Fruit fly (Drosophila melanogaster): Measurements from ENCODE around the gene Best1.

The Best1 gene

DNA sequence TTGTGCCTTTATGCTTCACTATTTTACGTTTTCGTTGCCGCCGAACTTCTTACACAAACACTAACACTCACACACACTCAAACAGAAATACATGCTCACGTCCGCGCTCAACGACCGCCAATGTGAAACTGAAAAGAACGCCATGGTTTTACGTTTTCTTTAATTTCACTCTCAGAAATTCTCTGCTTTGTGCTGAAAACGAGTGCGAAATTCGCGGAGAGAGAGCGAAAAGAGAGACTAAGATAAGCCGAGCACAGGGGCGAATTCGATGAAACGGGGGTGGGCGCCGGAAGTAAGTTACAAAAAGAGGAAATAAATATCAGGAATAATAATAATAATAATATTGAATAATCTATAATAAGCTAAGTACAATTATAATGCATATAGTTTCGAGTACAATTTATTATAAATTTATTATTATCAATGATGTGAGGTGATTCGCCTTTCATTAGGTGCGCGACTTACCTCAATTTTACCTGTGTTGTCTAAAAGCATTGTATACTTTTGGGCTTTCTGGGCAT, at the start of gene Best1:
Best1 (minus strand) TSS at position 132 of the 521 bp plus-strand sequence.
- TF ChIP-seq Hr38 (GFP tag; optimal IDR thresholded peaks at IDR 0.05) = no peak
- peak; percentile 82 for TF ChIP-seq spab (GFP tag; optimal IDR thresholded peaks at IDR 0.05)
- peak; percentile 89 for TF ChIP-seq lz (GFP tag; optimal IDR thresholded peaks at IDR 0.05)
- TF ChIP-seq CG10669 (GFP tag; optimal IDR thresholded peaks at IDR 0.05) = peak; percentile 89
- TF ChIP-seq salr (GFP tag; optimal IDR thresholded peaks at IDR 0.05) = peak; percentile 65 to 77
- peak; percentile 70 for TF ChIP-seq Ets21C (GFP tag; optimal IDR thresholded peaks at IDR 0.05)
- peak; percentile 82 for TF ChIP-seq CG31627 (GFP tag; optimal IDR thresholded peaks at IDR 0.05)
- peak; percentile 84 for TF ChIP-seq CG6808 (GFP tag; optimal IDR thresholded peaks at IDR 0.05)
- TF ChIP-seq Gug (GFP tag; IDR thresholded peaks at IDR 0.05) = peak; percentile 89
- peak; percentile 93 for TF ChIP-seq CG16779 (tag; optimal IDR thresholded peaks at IDR 0.05)
- TF ChIP-seq eg (GFP tag; IDR thresholded peaks at IDR 0.05) = peak; percentile 95
- TF ChIP-seq topi (GFP tag; optimal IDR thresholded peaks at IDR 0.05) = peak; percentile 86
- TF ChIP-seq fd85E (GFP tag; optimal IDR thresholded peaks at IDR 0.05) = peak; percentile 71
- peak; percentile 85 for TF ChIP-seq Ets96B (tag; optimal IDR thresholded peaks at IDR 0.05)
- TF ChIP-seq CG11294 (GFP tag; IDR thresholded peaks at IDR 0.05) = peak; percentile 84
- peak; percentile 91 for TF ChIP-seq CG32006 (GFP tag; optimal IDR thresholded peaks at IDR 0.05)
- TF ChIP-seq Blimp-1 (GFP tag; optimal IDR thresholded peaks at IDR 0.05) = peak; percentile 89
- peak; percentile 93 for TF ChIP-seq CG8119 (GFP tag; IDR thresholded peaks at IDR 0.05)
- peak; percentile 94 for TF ChIP-seq achi (GFP tag; optimal IDR thresholded peaks at IDR 0.05)
- peak; percentile 93 for TF ChIP-seq Sox102F (GFP tag; optimal IDR thresholded peaks at IDR 0.05)
- peak; percentile 91 for TF ChIP-seq net (GFP tag; optimal IDR thresholded peaks at IDR 0.05)
- peak; percentile 86 for TF ChIP-seq Smox (GFP tag; optimal IDR thresholded peaks at IDR 0.05)
- peak; percentile 81 for TF ChIP-seq CG8319 (GFP tag; optimal IDR thresholded peaks at IDR 0.05)
- TF ChIP-seq CG6854 (GFP tag; optimal IDR thresholded peaks at IDR 0.05) = peak; percentile 96
- TF ChIP-seq svp (GFP tag) = peak; percentile 95
- TF ChIP-seq dac (GFP tag; optimal IDR thresholded peaks at IDR 0.05) = peak; percentile 87
- peak; percentile 80 for TF ChIP-seq fkh (GFP tag; optimal IDR thresholded peaks at IDR 0.05)
- peak; percentile 85 for TF ChIP-seq cyc (GFP tag; optimal IDR thresholded peaks at IDR 0.05)
- peak; percentile 96 for TF ChIP-seq CG6163 (GFP tag; IDR thresholded peaks at IDR 0.05)
- peak; percentile 78 for TF ChIP-seq Lpt (GFP tag; optimal IDR thresholded peaks at IDR 0.05)
- peak; percentile 86 to 91 for TF ChIP-seq ss (GFP tag; optimal IDR thresholded peaks at IDR 0.05)
- TF ChIP-seq Met (GFP tag; optimal IDR thresholded peaks at IDR 0.05) = peak; percentile 91
- TF ChIP-seq CG1621 (tag; optimal IDR thresholded peaks at IDR 0.05) = peak; percentile 88
- peak; percentile 83 for TF ChIP-seq CG9139 (GFP tag; optimal IDR thresholded peaks at IDR 0.05)
- TF ChIP-seq CG10631 (GFP tag; optimal IDR thresholded peaks at IDR 0.05) = peak; percentile 93
- TF ChIP-seq CG6276 (GFP tag; optimal IDR thresholded peaks at IDR 0.05) = peak; percentile 92
- TF ChIP-seq dsx (GFP tag; optimal IDR thresholded peaks at IDR 0.05; ENCODE audit: poor library complexity, severe bottlenecking) = peak; percentile 88
- peak; percentile 69 for TF ChIP-seq fd59A (GFP tag; optimal IDR thresholded peaks at IDR 0.05)
- TF ChIP-seq OdsH (GFP tag; optimal IDR thresholded peaks at IDR 0.05) = peak; percentile 90
- TF ChIP-seq CG15336 (GFP tag; IDR thresholded peaks at IDR 0.05) = peak; percentile 95
- TF ChIP-seq Hr39 (GFP tag; optimal IDR thresholded peaks at IDR 0.05) = peak; percentile 77
- TF ChIP-seq CG3919 (GFP tag; optimal IDR thresholded peaks at IDR 0.05) = peak; percentile 96
- TF ChIP-seq CG7368 (GFP tag; optimal IDR thresholded peaks at IDR 0.05) = peak; percentile 82
- TF ChIP-seq vri (GFP tag; optimal IDR thresholded peaks at IDR 0.05) = peak; percentile 85
- peak; percentile 89 for TF ChIP-seq CG3032 (tag; optimal IDR thresholded peaks at IDR 0.05)
- peak; percentile 70 for TF ChIP-seq Sox15 (GFP tag; optimal IDR thresholded peaks at IDR 0.05)
- TF ChIP-seq CG4318 (GFP tag; optimal IDR thresholded peaks at IDR 0.05) = peak; percentile 80
- TF ChIP-seq Eip93F (GFP tag; optimal IDR thresholded peaks at IDR 0.05) = peak; percentile 73
- peak; percentile 86 for TF ChIP-seq pdm3 (GFP tag; optimal IDR thresholded peaks at IDR 0.05)
- peak; percentile 96 for TF ChIP-seq Eip78C (GFP tag)
- peak; percentile 98 for TF ChIP-seq CG11902 (GFP tag; optimal IDR thresholded peaks at IDR 0.05)
- peak; percentile 88 for TF ChIP-seq Hr4 (GFP tag; optimal IDR thresholded peaks at IDR 0.05)

Measured in whole organism, prepupa.